Worm (Caenorhabditis elegans): ENCODE measurements around the gene ggtb-1.

DNA sequence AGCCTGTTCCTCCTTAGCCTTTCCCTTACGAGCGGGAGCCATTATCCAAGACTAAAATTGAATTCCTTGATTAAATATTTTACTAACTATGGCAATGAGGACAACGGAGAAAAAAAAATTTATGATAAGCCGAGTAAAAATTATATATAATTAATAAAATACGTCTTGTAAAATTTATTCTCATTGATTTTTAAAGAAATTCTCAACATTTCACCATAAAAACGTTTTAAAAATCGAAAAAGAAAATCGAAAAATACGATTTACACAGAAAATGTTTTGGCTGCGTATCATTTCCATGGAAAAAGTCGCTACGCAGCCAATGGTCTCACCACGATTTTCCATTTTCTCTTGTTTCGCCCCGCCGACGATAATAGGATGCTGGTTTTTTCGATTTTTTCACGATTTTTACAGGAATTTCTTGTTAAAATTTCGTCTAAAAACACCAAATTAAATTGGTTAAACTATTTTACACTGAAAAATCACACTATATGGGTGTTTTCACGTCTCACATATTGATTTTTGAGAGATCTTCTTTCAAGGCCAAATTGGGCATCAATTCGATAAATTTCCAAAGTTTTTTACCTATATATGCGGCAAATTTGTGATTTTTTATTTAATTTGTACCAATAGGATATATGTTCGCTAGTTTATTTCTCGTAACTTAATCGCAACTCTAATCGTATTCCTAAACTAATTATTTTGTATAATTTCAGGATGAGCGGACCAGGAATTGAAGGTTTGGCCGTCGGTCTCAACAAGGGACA lies 46.2 kb downstream of the ggtb-1 start, which contains the start of the genes rps-14 and rpl-36:
- TF ChIP-seq dao-5 (tag; optimal IDR thresholded peaks at IDR 0.05) (no peak), W03F9.2 (tag; optimal IDR thresholded peaks at IDR 0.05) (peak; percentile 72), him-1 (tag; optimal IDR thresholded peaks at IDR 0.05) (peak; percentile 26)

Measured in whole organism, L4/young adult.